Fruit fly (Drosophila melanogaster): ENCODE measurements around the gene chb.

- no peak for TF ChIP-seq CG11294 (GFP tag; IDR thresholded peaks at IDR 0.05)
- TF ChIP-seq spab (GFP tag; optimal IDR thresholded peaks at IDR 0.05) = no peak
- peak; percentile 25 for TF ChIP-seq dac (GFP tag; optimal IDR thresholded peaks at IDR 0.05)
- TF ChIP-seq CG3032 (tag; optimal IDR thresholded peaks at IDR 0.05) = no peak
- TF ChIP-seq fd59A (GFP tag; optimal IDR thresholded peaks at IDR 0.05) = no peak
- TF ChIP-seq CG31627 (GFP tag; optimal IDR thresholded peaks at IDR 0.05) = no peak
These were observed 51.6 kb downstream of the chb start for dm6 chr3L:21224274-21224673.

All from whole organism, prepupa.